Fruit fly (Drosophila melanogaster) whole organism, embryonic: ENCODE data around the gene fusl.

Experiments used
- CG10543 ChIP-seq: fragments of 200-800 bp; sonication (Bioruptor generic); optimal IDR thresholded peaks from 3 replicates; lab custom pipeline; 2017; ENCODE audit warnings: missing biosample characterization, mild to moderate bottlenecking, missing genetic modification characterization, moderate library complexity
- CG11504 ChIP-seq: fragments of 200-800 bp; sonication (Bioruptor generic); optimal IDR thresholded peaks from 3 replicates; lab custom pipeline; 2019; ENCODE audit warnings: missing biosample characterization, mild to moderate bottlenecking, missing genetic modification characterization, moderate library complexity
- CG11696 ChIP-seq: fragments of 200-800 bp; sonication (Bioruptor generic); IDR thresholded peaks from 2 replicates; pipeline ENCODE4 v1.3.6; 2022; ENCODE audit warnings: missing biosample characterization, missing genetic modification characterization
- CG12299 ChIP-seq: fragments of 200-800 bp; sonication (Bioruptor generic); optimal IDR thresholded peaks from 2 replicates; lab custom pipeline; 2018; ENCODE audit warnings: missing biosample characterization, mild to moderate bottlenecking, missing genetic modification characterization
- CG14014 ChIP-seq: fragments of 200-800 bp; sonication (Bioruptor generic); IDR thresholded peaks from 2 replicates; pipeline ENCODE4 v1.3.6; 2022; ENCODE audit warnings: missing biosample characterization, missing genetic modification characterization
- CG14050 ChIP-seq: fragments of 200-800 bp; sonication (Bioruptor generic); IDR thresholded peaks from 3 replicates; pipeline ENCODE4 v1.3.6; 2022; ENCODE audit warnings: missing biosample characterization, missing genetic modification characterization
- CG14441 ChIP-seq: fragments of 200-800 bp; sonication (Bioruptor generic); IDR thresholded peaks from 2 replicates; pipeline ENCODE4 v1.3.6; 2022; ENCODE audit warnings: missing biosample characterization, missing genetic modification characterization
- CG1529 ChIP-seq: fragments of 200-800 bp; sonication (Bioruptor generic); optimal IDR thresholded peaks from 3 replicates; lab custom pipeline; 2018; ENCODE audit warnings: missing biosample characterization, missing genetic modification characterization
- CG1603 ChIP-seq: fragments of 200-800 bp; sonication (Bioruptor generic); optimal IDR thresholded peaks from 2 replicates; lab custom pipeline; 2019; ENCODE audit warnings: missing biosample characterization, mild to moderate bottlenecking, missing genetic modification characterization, moderate library complexity
- CG16863 ChIP-seq: fragments of 200-800 bp; sonication (Bioruptor generic); optimal IDR thresholded peaks from 3 replicates; lab custom pipeline; 2016; ENCODE audit warnings: missing biosample characterization, missing genetic modification characterization
- CG17802 ChIP-seq: fragments of 200-800 bp; sonication (Bioruptor generic); optimal IDR thresholded peaks from 2 replicates; lab custom pipeline; 2018; ENCODE audit warnings: missing biosample characterization, mild to moderate bottlenecking, missing genetic modification characterization, moderate library complexity
- CG1832 ChIP-seq: fragments of 200-800 bp; sonication (Bioruptor generic); optimal IDR thresholded peaks from 2 replicates; lab custom pipeline; 2017; ENCODE audit warnings: missing biosample characterization, mild to moderate bottlenecking, missing genetic modification characterization, inconsistent platforms
- CG18476 ChIP-seq: fragments of 200-800 bp; sonication (Bioruptor generic); optimal IDR thresholded peaks from 2 replicates; lab custom pipeline; 2016; ENCODE audit warnings: missing biosample characterization, mild to moderate bottlenecking, missing genetic modification characterization
- CG2202 ChIP-seq: fragments of 200-800 bp; sonication (Bioruptor generic); optimal IDR thresholded peaks from 2 replicates; lab custom pipeline; 2018; ENCODE audit warnings: missing biosample characterization, mild to moderate bottlenecking, missing genetic modification characterization
- CG2678 ChIP-seq: fragments of 200-800 bp; sonication (Bioruptor generic); optimal IDR thresholded peaks from 3 replicates; lab custom pipeline; 2019; ENCODE audit warnings: missing biosample characterization, mild to moderate bottlenecking, missing genetic modification characterization, moderate library complexity
- CG3163 ChIP-seq: fragments of 200-800 bp; sonication (Bioruptor generic); optimal IDR thresholded peaks from 3 replicates; lab custom pipeline; 2016; ENCODE audit warnings: missing biosample characterization, missing genetic modification characterization
- CG3281 ChIP-seq: fragments of 200-800 bp; sonication (Bioruptor generic); optimal IDR thresholded peaks from 3 replicates; lab custom pipeline; 2017; ENCODE audit warnings: missing biosample characterization, mild to moderate bottlenecking, missing genetic modification characterization
- CG34224 ChIP-seq: fragments of 200-800 bp; sonication (Bioruptor generic); IDR thresholded peaks from 3 replicates; pipeline ENCODE4 v1.3.6; 2022; ENCODE audit warnings: missing biosample characterization, missing genetic modification characterization; ENCODE audit not compliant: partially characterized antibody
- CG3995 ChIP-seq: fragments of 200-800 bp; sonication (Bioruptor generic); optimal IDR thresholded peaks from 3 replicates; lab custom pipeline; 2016; ENCODE audit warnings: missing biosample characterization, missing genetic modification characterization
- CG4360 ChIP-seq: fragments of 200-800 bp; sonication (Bioruptor generic); IDR thresholded peaks from 2 replicates; pipeline ENCODE4 v1.3.6; 2022; ENCODE audit warnings: missing biosample characterization, missing genetic modification characterization
- CG4424 ChIP-seq: fragments of 200-800 bp; sonication (Bioruptor generic); optimal IDR thresholded peaks from 3 replicates; lab custom pipeline; 2016; ENCODE audit warnings: missing biosample characterization, missing genetic modification characterization
- CG5953 ChIP-seq: fragments of 200-800 bp; sonication (Bioruptor generic); IDR thresholded peaks from 2 replicates; pipeline ENCODE4 v1.3.6; 2022; ENCODE audit warnings: missing biosample characterization, missing genetic modification characterization
- CG6175 ChIP-seq: fragments of 200-800 bp; sonication (Bioruptor generic); IDR thresholded peaks from 3 replicates; pipeline ENCODE4 v1.3.6; 2022; ENCODE audit warnings: missing biosample characterization, missing genetic modification characterization
- CG6654 ChIP-seq: fragments of 200-800 bp; sonication (Bioruptor generic); optimal IDR thresholded peaks from 2 replicates; lab custom pipeline; 2017; ENCODE audit warnings: missing biosample characterization, mild to moderate bottlenecking, missing genetic modification characterization
- CG6689 ChIP-seq: fragments of 200-800 bp; sonication (Bioruptor generic); IDR thresholded peaks from 2 replicates; pipeline ENCODE4 v1.3.6; 2022; ENCODE audit warnings: missing biosample characterization, missing genetic modification characterization
- CG9797 ChIP-seq: fragments of 200-800 bp; sonication (Bioruptor generic); optimal IDR thresholded peaks from 3 replicates; lab custom pipeline; 2018; ENCODE audit warnings: missing biosample characterization, mild to moderate bottlenecking, missing genetic modification characterization
- Fer3 ChIP-seq: fragments of 200-800 bp; sonication (Bioruptor generic); optimal IDR thresholded peaks from 2 replicates; lab custom pipeline; 2018; ENCODE audit warnings: missing biosample characterization, mild to moderate bottlenecking, missing genetic modification characterization, moderate library complexity
- Gug ChIP-seq: fragments of 200-800 bp; sonication (Bioruptor generic); IDR thresholded peaks from 4 replicates; pipeline ENCODE4 v1.3.6; 2022; ENCODE audit warnings: missing biosample characterization, missing genetic modification characterization
- HLH4C ChIP-seq: fragments of 200-800 bp; sonication (Bioruptor generic); IDR thresholded peaks from 3 replicates; pipeline ENCODE4 v1.3.6; 2022; ENCODE audit warnings: missing biosample characterization, missing genetic modification characterization; ENCODE audit not compliant: partially characterized antibody
- Med ChIP-seq: fragments of 200-800 bp; sonication (Bioruptor generic); peaks from one replicate; lab custom pipeline; 2016; ENCODE audit warnings: missing biosample characterization, missing genetic modification characterization, mild to moderate bottlenecking, inconsistent platforms, moderate library complexity
- Meics ChIP-seq: fragments of 200-800 bp; sonication (Bioruptor generic); optimal IDR thresholded peaks from 2 replicates; lab custom pipeline; 2017; ENCODE audit warnings: missing biosample characterization, mild to moderate bottlenecking, missing genetic modification characterization
- NK7.1 ChIP-seq: fragments of 200-800 bp; sonication (Bioruptor generic); optimal IDR thresholded peaks from 3 replicates; lab custom pipeline; 2016; ENCODE audit warnings: missing biosample characterization, missing genetic modification characterization
- Nf-YB ChIP-seq: fragments of 200-800 bp; sonication (Bioruptor generic); optimal IDR thresholded peaks from 3 replicates; lab custom pipeline; 2019; ENCODE audit warnings: missing biosample characterization, mild to moderate bottlenecking, missing genetic modification characterization, moderate library complexity
- Sox102F ChIP-seq: fragments of 200-800 bp; sonication (Bioruptor generic); optimal IDR thresholded peaks from 2 replicates; lab custom pipeline; 2018; ENCODE audit warnings: missing biosample characterization, mild to moderate bottlenecking, missing genetic modification characterization, moderate library complexity
- Ssrp ChIP-seq: fragments of 200-800 bp; sonication (Bioruptor generic); optimal IDR thresholded peaks from 2 replicates; lab custom pipeline; 2018; ENCODE audit warnings: missing biosample characterization, mild to moderate bottlenecking, missing genetic modification characterization, moderate library complexity
- ara ChIP-seq: fragments of 200-800 bp; sonication (Bioruptor generic); IDR thresholded peaks from 2 replicates; pipeline ENCODE4 v1.3.6; 2022; ENCODE audit warnings: missing biosample characterization, missing genetic modification characterization
- crol ChIP-seq: fragments of 200-800 bp; sonication (Bioruptor generic); IDR thresholded peaks from 2 replicates; pipeline ENCODE4 v1.3.6; 2022; ENCODE audit warnings: missing biosample characterization, missing genetic modification characterization
- dysf ChIP-seq: fragments of 200-800 bp; sonication (Bioruptor generic); IDR thresholded peaks from 3 replicates; pipeline ENCODE4 v1.3.6; 2022; ENCODE audit warnings: missing biosample characterization, missing genetic modification characterization
- eyg ChIP-seq: fragments of 200-800 bp; sonication (Bioruptor generic); optimal IDR thresholded peaks from 3 replicates; lab custom pipeline; 2016; ENCODE audit warnings: missing biosample characterization, missing genetic modification characterization
- fd3F ChIP-seq: fragments of 200-800 bp; sonication (Bioruptor generic); optimal IDR thresholded peaks from 2 replicates; lab custom pipeline; 2018; ENCODE audit warnings: missing biosample characterization, mild to moderate bottlenecking, missing genetic modification characterization, moderate library complexity
- grn ChIP-seq: fragments of 200-800 bp; sonication (Bioruptor generic); optimal IDR thresholded peaks from 3 replicates; lab custom pipeline; 2017; ENCODE audit warnings: missing biosample characterization, missing genetic modification characterization
- ken ChIP-seq: fragments of 200-800 bp; sonication (Bioruptor generic); IDR thresholded peaks from 3 replicates; pipeline ENCODE4 v1.3.6; 2022; ENCODE audit warnings: missing biosample characterization, missing genetic modification characterization
- lola ChIP-seq, 3 experiments: fragments of >200 bp in 2 of 3; fragments of 200-800 bp in 1 of 3; sonication (Bioruptor generic) in 1 of 3; optimal IDR thresholded peaks; 2 replicates each; lab custom pipeline; 2017 to 2019; ENCODE audit warnings: missing biosample characterization in 3 of 3, missing genetic modification characterization in 3 of 3, mild to moderate bottlenecking in 1 of 3, moderate library complexity in 1 of 3
- nerfin-1 ChIP-seq: fragments of 200-800 bp; sonication (Bioruptor generic); optimal IDR thresholded peaks from 3 replicates; lab custom pipeline; 2019; ENCODE audit warnings: missing biosample characterization, mild to moderate bottlenecking, missing genetic modification characterization, moderate library complexity
- otp ChIP-seq: fragments of 200-800 bp; sonication (Bioruptor generic); IDR thresholded peaks from 3 replicates; pipeline ENCODE4, ENCODE4 v1.3.6; 2022; ENCODE audit warnings: missing biosample characterization, missing genetic modification characterization
- pros ChIP-seq: fragments of 200-800 bp; sonication (Bioruptor generic); optimal IDR thresholded peaks from 3 replicates; lab custom pipeline; 2019; ENCODE audit warnings: missing biosample characterization, mild to moderate bottlenecking, missing genetic modification characterization, moderate library complexity
- ranshi ChIP-seq: fragments of 200-800 bp; sonication (Bioruptor generic); IDR thresholded peaks from 2 replicates; pipeline ENCODE4 v1.3.6; 2022; ENCODE audit warnings: missing biosample characterization, missing genetic modification characterization
- zen ChIP-seq: fragments of 200-800 bp; sonication (Bioruptor generic); optimal IDR thresholded peaks from 3 replicates; lab custom pipeline; 2018; ENCODE audit warnings: missing biosample characterization, mild to moderate bottlenecking, missing genetic modification characterization, moderate library complexity

The fusl gene

dm6 chr2L:5303044-5303904 lies 34.6 kb downstream of the fusl start (continued):
- TF ChIP-seq ken (GFP tag; lab: Robert Waterston, UW) (no peak), lola (GFP tag; optimal IDR thresholded peaks at IDR 0.05; lab: Kevin White, UChicago) (peak in 1 of 3 experiments; percentile 5), eyg (no peak), Meics (GFP tag; lab: Kevin White, UChicago) (peak; percentile 42), otp (GFP tag; lab: Robert Waterston, UW) (no peak), CG3281 (peak; percentile 12), Fer3 (no peak), NK7.1 (GFP tag; lab: Kevin White, UChicago) (no peak), CG9797 (GFP tag; lab: Kevin White, UChicago) (no peak), dysf (GFP tag; lab: Robert Waterston, UW) (0 out of 3 replicates have a peak, but pooled peaks have one; percentile 22), Med (GFP tag; lab: Kevin White, UChicago) (peak; percentile 80), CG14441 (no peak), Gug (no peak), CG34224 (GFP tag; lab: Robert Waterston, UW) (no peak), Sox102F (GFP tag; lab: Kevin White, UChicago) (peak; percentile 21), CG11504 (peak; percentile 24), CG4360 (GFP tag; lab: Robert Waterston, UW) (0 out of 2 replicates have a peak, but pooled peaks have one; percentile 20), fd3F (GFP tag; lab: Kevin White, UChicago) (no peak), Ssrp (no peak), ara (GFP tag; lab: Robert Waterston, UW) (peak; percentile 42; the same call in 1 of the 2 replicates), CG6689 (GFP tag; lab: Robert Waterston, UW) (no peak; the same call in 1 of the 2 replicates), CG6175 (GFP tag; lab: Robert Waterston, UW) (0 out of 3 replicates have a peak, but pooled peaks have one; percentile 7), CG11696 (GFP tag; lab: Robert Waterston, UW) (no peak), CG5953 (no peak), CG12299 (tag; lab: Kevin White, UChicago) (no peak), CG6654 (GFP tag; lab: Kevin White, UChicago) (peak; percentile 0), pros (GFP tag; lab: Kevin White, UChicago) (no peak), CG17802 (peak; percentile 26), CG18476 (GFP tag; lab: Kevin White, UChicago) (no peak), CG1832 (no peak), Nf-YB (GFP tag; lab: Kevin White, UChicago) (no peak), CG14050 (GFP tag; lab: Robert Waterston, UW) (no peak), CG2678 (peak; percentile 33), CG4424 (GFP tag; lab: Kevin White, UChicago) (no peak), crol (GFP tag; lab: Robert Waterston, UW) (peak; percentile 55), CG10543 (GFP tag; lab: Kevin White, UChicago) (peak; percentile 47), nerfin-1 (tag; lab: Kevin White, UChicago) (peak; percentile 14), CG14014 (GFP tag; lab: Robert Waterston, UW) (no peak), CG1603 (peak; percentile 37), CG3163 (GFP tag; lab: Kevin White, UChicago) (no peak), CG1529 (GFP tag; lab: Kevin White, UChicago) (no peak), HLH4C (GFP tag; lab: Robert Waterston, UW) (no peak), zen (tag; lab: Kevin White, UChicago) (no peak), ranshi (GFP tag; lab: Robert Waterston, UW) (no peak), CG2202 (tag; lab: Kevin White, UChicago) (peak; percentile 2), CG3995 (GFP tag; lab: Kevin White, UChicago) (no peak), CG16863 (GFP tag; lab: Kevin White, UChicago) (no peak), grn (no peak)
